Fruit fly (Drosophila melanogaster): ENCODE measurements around the gene CG17134.

Gene CG17134

DNA sequence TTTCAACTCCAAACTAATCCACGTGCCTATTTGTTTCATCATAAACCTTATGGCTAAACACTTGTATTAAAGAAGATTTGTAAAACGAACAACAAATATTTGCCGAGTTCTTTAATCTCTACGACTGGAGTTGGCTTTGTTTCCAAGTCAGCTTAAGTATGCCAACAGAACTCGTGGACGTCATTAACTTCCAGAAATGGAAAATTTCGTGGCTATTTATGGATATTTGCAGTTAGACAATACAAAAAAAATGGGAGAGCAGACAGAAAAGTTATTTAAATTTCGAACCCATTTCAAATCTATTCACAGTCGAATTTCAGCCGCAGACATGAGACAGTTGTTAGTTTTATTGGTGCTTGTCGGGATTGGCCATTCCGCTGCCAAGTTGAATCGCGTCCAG lies at the start of gene CG17134:
TSS of gene CG17134 (plus strand) at position 301 of the 400 bp plus-strand sequence.
- TF ChIP-seq ttk (optimal IDR thresholded peaks at IDR 0.05) = no peak
- TF ChIP-seq psq (optimal IDR thresholded peaks at IDR 0.05) = no peak
- no peak for TF ChIP-seq Sin3A (optimal IDR thresholded peaks at IDR 0.05)
- TF ChIP-seq h (optimal IDR thresholded peaks at IDR 0.05) = no peak
- no peak for TF ChIP-seq insv (optimal IDR thresholded peaks at IDR 0.05)
- TF ChIP-seq Myc (optimal IDR thresholded peaks at IDR 0.05) = no peak

DNA sequence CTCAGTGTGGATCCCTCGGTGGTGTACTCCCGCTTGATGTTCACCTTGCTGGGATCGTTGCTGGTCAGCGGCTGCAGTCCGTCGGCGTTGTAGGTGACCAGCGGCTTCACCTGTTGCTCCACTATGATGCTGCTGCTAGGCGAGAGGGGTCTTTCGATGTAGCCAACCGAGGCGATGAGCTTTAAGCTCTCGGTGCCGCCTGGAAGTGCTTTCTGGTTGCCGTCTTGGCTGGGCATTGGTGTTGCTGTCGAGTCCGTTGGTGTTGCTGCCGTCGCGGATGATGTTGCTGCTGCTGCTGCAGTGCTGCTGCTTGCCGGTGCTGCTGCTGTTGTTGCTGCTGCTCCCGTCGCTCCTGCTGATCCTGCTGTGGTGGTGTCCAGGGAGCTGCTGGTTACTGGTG lies 46.5 kb upstream of the CG17134 start:
- TF ChIP-seq ttk (optimal IDR thresholded peaks at IDR 0.05) (no peak), Sin3A (optimal IDR thresholded peaks at IDR 0.05) (no peak), psq (optimal IDR thresholded peaks at IDR 0.05) (no peak), insv (optimal IDR thresholded peaks at IDR 0.05) (no peak), h (optimal IDR thresholded peaks at IDR 0.05) (no peak), Myc (optimal IDR thresholded peaks at IDR 0.05) (no peak)

DNA sequence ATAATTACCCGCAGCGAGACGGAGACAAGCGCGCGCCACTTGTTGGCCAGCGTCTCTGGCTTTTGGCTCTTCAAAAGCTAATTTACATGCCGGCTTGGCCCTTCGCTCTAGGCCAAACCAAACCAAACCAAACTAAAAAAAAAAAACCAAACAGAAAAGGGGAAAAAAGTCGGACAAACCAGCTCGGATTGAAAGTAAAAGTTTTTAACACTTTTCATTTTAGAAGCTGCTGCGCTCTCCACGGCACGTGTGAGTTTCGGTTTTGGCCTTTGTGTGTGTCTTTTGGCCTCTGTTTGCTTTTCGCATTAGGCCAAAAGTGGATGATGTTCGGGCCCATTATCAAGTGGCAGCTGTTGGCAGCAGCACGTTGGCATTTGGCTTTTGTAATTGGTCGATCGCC lies 39.3 kb upstream of the CG17134 start:
- TF ChIP-seq psq (optimal IDR thresholded peaks at IDR 0.05) = no peak
- TF ChIP-seq Myc (optimal IDR thresholded peaks at IDR 0.05) = no peak
- TF ChIP-seq ttk (optimal IDR thresholded peaks at IDR 0.05) = no peak
- TF ChIP-seq insv (optimal IDR thresholded peaks at IDR 0.05) = no peak
- no peak for TF ChIP-seq h (optimal IDR thresholded peaks at IDR 0.05)
- TF ChIP-seq Sin3A (optimal IDR thresholded peaks at IDR 0.05) = no peak

DNA sequence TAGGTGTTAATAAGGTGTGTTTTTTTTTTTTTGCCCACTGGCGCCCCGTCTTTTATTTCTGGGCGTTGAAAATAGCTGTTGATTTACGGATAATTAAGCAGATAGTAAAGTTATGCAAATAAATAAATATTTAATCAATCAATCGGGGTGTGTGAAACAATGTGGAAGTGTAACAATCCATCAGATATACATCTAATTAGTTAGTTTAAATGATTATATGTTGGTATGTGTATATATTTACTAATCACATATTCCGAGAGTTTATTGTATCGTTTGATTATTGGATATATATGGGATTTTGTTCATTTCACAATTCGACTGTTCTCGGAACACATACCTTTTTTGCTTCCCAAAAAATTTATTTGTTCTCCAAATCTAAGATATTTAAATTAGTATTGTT lies 30.6 kb upstream of the CG17134 start, which contains the start of gene CG31870:
TSS of gene CG31870 (plus strand) at position 301 of the 400 bp plus-strand sequence.
- TF ChIP-seq h (optimal IDR thresholded peaks at IDR 0.05) (no peak), Myc (optimal IDR thresholded peaks at IDR 0.05) (no peak), Sin3A (optimal IDR thresholded peaks at IDR 0.05) (no peak), ttk (optimal IDR thresholded peaks at IDR 0.05) (no peak), psq (optimal IDR thresholded peaks at IDR 0.05) (no peak), insv (optimal IDR thresholded peaks at IDR 0.05) (no peak)

DNA sequence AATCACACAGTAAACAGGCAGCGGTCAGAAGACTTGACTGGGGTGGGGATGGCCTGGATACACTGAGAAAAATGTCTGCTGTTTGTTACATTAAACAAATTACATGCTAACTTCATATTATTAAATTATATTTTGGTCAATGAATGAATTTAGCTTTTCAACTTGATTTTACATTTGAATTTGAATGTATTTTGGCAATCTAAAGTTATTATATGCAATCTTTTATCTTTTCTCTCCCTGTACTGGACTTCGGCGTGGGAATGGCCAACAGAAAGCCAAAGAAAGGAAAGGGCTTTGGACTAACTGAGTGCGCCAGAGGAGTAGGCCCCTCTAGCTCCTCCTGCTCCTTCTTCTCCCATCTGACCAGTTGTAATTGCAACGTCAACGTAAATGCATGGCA lies 29.2 kb upstream of the CG17134 start:
- TF ChIP-seq Sin3A (optimal IDR thresholded peaks at IDR 0.05) = no peak
- no peak for TF ChIP-seq ttk (optimal IDR thresholded peaks at IDR 0.05)
- no peak for TF ChIP-seq Myc (optimal IDR thresholded peaks at IDR 0.05)
- no peak for TF ChIP-seq psq (optimal IDR thresholded peaks at IDR 0.05)
- TF ChIP-seq h (optimal IDR thresholded peaks at IDR 0.05) = no peak
- no peak for TF ChIP-seq insv (optimal IDR thresholded peaks at IDR 0.05)

DNA sequence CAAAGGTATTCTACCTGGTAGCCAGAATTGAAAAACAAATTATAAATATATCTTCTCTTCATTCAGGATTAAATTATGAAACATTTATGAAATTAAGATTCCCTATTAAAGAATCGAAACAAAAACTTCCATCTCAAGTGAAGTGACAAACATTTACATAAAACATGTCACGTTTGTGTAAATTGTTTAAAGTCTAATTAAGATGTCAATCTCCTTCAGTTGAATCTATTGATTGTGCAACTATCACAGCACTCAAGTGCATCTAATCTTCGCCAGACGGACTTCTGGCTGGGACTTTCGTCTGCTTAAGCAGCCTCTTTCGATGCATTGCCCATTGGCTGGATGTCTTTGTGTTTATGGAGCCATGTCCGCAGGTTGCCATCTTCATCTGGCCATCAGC lies 28.4 kb upstream of the CG17134 start:
- TF ChIP-seq psq (optimal IDR thresholded peaks at IDR 0.05) (no peak), Sin3A (optimal IDR thresholded peaks at IDR 0.05) (no peak), Myc (optimal IDR thresholded peaks at IDR 0.05) (no peak), ttk (optimal IDR thresholded peaks at IDR 0.05) (no peak), insv (optimal IDR thresholded peaks at IDR 0.05) (no peak), h (optimal IDR thresholded peaks at IDR 0.05) (no peak)

DNA sequence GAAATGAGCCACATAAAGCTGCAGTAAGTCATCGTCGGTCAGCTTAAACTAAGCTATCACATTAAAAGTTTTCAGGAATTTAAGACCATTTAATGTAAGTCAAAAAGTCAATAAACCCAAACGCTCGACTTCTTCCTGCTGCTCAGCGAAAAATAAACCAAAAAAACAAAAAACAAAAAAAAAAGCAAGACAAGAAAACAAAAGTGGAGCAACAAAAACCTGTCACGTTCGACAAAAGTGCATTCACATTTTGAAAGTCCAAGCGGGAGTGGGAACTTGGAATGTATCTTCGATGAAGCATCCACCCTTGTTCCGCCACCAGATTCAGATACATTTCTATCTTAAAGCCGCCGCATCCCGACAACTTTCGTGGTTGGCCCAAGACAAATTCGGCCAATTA lies 26.5 kb upstream of the CG17134 start:
- TF ChIP-seq h (optimal IDR thresholded peaks at IDR 0.05) = no peak
- TF ChIP-seq Sin3A (optimal IDR thresholded peaks at IDR 0.05) = no peak
- no peak for TF ChIP-seq ttk (optimal IDR thresholded peaks at IDR 0.05)
- no peak for TF ChIP-seq psq (optimal IDR thresholded peaks at IDR 0.05)

DNA sequence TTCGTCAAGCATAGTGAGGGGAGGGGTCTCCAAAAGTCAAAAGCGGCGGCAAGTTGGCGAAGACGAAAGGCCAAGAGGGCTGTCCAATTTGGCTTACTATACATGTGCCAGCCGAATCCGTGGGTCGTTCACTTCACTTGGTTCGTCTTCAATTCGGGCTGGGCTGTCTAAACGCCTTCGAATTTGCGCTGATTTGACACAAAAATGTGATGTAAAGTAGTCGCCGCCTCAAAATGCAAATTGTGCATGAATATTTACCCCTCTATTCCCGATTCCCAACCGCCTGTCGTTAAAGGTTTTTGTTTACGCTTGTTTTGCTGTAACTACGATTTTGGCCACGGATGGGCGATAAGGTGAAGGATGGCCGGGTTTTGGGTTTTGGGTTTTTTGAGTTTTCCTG lies 24.8 kb upstream of the CG17134 start:
- TF ChIP-seq insv (optimal IDR thresholded peaks at IDR 0.05) (no peak), Sin3A (optimal IDR thresholded peaks at IDR 0.05) (no peak), psq (optimal IDR thresholded peaks at IDR 0.05) (no peak), Myc (optimal IDR thresholded peaks at IDR 0.05) (no peak)

DNA sequence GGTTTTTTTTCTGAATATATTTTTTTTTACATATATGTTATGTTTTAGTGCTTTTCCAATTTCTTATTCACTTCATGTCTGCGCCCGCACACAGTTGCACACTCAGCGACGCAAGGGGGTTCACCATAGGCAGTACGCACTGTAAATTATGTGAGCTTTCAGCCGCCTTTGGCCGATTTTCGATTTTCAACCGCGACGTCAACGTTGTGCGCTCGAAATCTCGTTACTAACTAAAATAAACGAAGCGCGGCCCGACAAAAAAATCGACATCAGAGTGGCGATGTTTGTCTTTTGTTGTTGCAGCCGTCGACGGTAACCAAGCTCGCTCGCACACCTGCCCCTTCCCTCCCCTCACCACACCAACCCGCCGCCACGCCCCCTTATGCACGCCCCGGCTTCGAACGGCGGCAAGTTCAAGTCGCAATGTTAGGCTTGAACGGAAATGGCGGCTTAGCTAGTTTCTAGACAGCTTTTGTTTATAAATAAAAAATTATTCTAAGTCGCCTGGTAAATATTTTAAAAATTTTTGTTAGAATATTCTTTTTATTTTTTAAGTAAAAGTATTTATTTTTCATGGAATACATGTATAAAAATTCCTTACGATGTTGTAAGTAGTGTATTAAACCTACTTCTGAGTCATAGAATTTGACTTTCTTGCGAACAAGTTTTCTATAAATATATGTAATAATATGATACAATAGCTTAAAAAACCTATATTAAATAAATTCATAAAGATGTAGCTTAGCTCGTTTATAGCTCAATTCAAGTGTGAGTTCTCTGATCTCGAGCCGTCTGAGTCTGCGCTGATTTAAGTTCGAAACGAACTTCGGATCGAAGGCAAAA lies 19.4 kb upstream of the CG17134 start, which contains the start of gene CG31869:
TSS of gene CG31869 (minus strand) at position 233 of the 843 bp plus-strand sequence.
- TF ChIP-seq ttk (optimal IDR thresholded peaks at IDR 0.05) (no peak), Myc (optimal IDR thresholded peaks at IDR 0.05) (no peak), psq (optimal IDR thresholded peaks at IDR 0.05) (no peak), insv (optimal IDR thresholded peaks at IDR 0.05) (no peak), Sin3A (optimal IDR thresholded peaks at IDR 0.05) (no peak), h (optimal IDR thresholded peaks at IDR 0.05) (no peak)

DNA sequence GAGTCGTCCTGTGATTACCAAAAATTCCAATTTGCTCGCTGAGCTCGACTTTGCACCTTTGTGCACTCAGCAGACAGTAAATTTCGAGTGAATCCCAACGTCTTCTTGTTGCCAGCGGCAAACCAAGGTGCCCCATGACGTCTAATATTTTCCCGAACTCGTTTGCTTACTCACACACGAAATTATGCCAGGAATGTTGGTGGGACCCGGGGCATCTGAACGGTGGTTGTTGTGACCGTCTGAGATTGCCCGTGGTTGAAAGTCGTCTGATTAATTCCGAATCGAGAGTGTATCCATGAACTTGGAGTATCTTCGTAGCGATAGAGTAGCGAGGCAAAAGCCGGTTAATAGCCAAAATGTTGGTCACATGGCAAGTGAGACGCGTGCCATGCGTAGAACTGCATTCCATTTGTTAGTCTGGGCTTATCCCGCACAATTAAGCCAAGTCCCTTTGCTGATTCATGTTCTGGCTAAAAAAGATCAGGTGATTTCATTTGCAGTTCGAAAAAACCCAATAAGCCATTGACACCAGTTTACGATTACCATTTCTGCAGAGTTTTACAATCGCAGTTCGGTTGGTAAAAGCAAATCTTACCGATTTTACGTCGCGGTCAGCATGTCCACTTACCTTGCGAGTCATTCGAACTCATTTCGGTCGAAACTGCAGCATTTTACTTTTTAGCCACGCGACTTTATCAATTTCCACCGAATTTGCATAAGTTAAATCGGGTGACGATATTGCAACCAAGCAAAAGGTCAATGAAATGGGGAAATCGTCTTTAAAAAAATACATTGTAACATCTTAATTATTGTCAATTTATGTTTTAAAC lies 18.3 kb upstream of the CG17134 start:
- TF ChIP-seq ttk (optimal IDR thresholded peaks at IDR 0.05) = no peak
- no peak for TF ChIP-seq Myc (optimal IDR thresholded peaks at IDR 0.05)
- no peak for TF ChIP-seq h (optimal IDR thresholded peaks at IDR 0.05)
- TF ChIP-seq Sin3A (optimal IDR thresholded peaks at IDR 0.05) = no peak
- no peak for TF ChIP-seq psq (optimal IDR thresholded peaks at IDR 0.05)
- TF ChIP-seq insv (optimal IDR thresholded peaks at IDR 0.05) = no peak

DNA sequence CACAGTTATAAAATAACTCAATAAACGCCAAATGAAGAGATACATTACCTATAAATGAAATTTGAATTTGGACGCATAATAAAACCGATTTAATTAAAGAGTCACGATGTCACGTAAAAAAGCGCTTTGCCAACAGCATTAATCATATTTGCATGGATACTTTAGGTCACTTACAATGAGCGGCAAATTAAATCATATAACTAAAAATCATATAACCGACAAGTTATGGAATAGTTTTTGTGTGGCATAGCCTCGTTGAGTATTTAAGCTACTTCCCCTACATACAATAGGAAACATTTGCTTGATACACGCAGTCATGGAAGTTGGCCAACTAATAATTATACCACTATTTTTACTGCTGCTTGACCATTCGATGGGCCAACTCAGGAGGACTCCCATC lies 1.7 kb upstream of the CG17134 start, which contains the start of gene CG6508:
TSS of gene CG6508 (plus strand) at position 301 of the 400 bp plus-strand sequence.
- TF ChIP-seq Sin3A (optimal IDR thresholded peaks at IDR 0.05) (no peak), psq (optimal IDR thresholded peaks at IDR 0.05) (no peak), ttk (optimal IDR thresholded peaks at IDR 0.05) (no peak), h (optimal IDR thresholded peaks at IDR 0.05) (no peak), insv (optimal IDR thresholded peaks at IDR 0.05) (no peak), Myc (optimal IDR thresholded peaks at IDR 0.05) (no peak)

DNA sequence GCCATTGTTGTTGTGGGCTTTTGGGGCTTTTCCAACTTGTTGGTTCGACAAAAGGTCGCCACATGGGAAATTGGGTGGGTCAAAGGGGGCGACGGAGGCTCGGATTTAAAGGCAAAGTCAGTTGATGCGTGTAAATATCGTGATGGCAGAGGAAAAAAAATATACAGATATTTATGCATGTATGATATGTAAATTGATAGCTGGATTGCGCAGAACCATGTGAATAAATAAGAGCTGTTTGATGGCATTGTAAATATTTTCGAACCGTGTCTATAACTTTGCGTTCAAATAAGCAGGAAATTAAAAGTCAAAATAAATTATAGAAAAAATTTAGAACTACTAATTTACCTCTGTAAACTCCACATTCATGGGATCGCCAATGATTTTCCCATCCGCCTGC lies 2.1 kb downstream of the CG17134 start:
- no peak for TF ChIP-seq psq (optimal IDR thresholded peaks at IDR 0.05)
- TF ChIP-seq insv (optimal IDR thresholded peaks at IDR 0.05) = no peak
- no peak for TF ChIP-seq h (optimal IDR thresholded peaks at IDR 0.05)
- no peak for TF ChIP-seq Sin3A (optimal IDR thresholded peaks at IDR 0.05)
- no peak for TF ChIP-seq ttk (optimal IDR thresholded peaks at IDR 0.05)
